Worm (Caenorhabditis elegans) whole organism, L4/young adult: Measurements from ENCODE around the gene R144.12.
A peak's percentile ranks its signal among the peaks of the same experiment; 100 is the strongest.

Source experiments
- W03F9.2 ChIP-seq: fragments of 150-350 bp; optimal IDR thresholded peaks from 2 replicates; lab custom pipeline; 2014; ENCODE audit warnings: missing biosample characterization, missing genetic modification characterization
- dao-5 ChIP-seq: sonication (generic microtip); optimal IDR thresholded peaks from 2 replicates; lab custom pipeline; 2016; ENCODE audit warnings: missing genotype, missing genetic modification characterization, moderate library complexity, missing compliant biosample characterization
- him-1 ChIP-seq: sonication (generic microtip); optimal IDR thresholded peaks from 2 replicates; lab custom pipeline; 2016; ENCODE audit warnings: missing genotype, missing genetic modification reagents, missing genetic modification characterization, missing compliant biosample characterization

- no peak for TF ChIP-seq him-1 (tag; lab: Kevin White, UChicago)
- TF ChIP-seq dao-5: no peak
- TF ChIP-seq W03F9.2 (tag; lab: Kevin White, UChicago): peak; percentile 34
Observed at ce11 chrIII:5024393-5024964, 17.7 kb upstream of the R144.12 start, which contains the start of gene pcf-11.
